Worm (Caenorhabditis elegans): ENCODE measurements around the gene bbs-2.

The bbs-2 gene

DNA sequence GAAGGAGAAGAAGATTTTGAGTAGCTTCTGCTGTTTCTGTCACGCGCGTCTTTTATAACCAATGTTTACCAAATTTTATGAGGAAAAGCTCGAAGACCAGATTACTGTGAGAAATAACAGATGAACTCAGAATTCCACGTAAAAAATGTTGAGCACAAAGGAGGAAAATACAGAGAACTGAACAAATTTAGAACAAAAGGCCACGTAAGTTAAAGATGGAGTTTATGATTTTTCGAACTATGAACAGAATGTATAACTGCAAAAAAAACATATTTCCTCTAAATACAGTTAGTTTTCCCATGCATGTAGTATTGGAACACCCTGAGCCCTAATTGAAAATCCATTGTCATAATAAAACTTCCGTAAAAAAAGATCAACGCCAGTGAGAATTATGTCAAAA lies 7.1 kb downstream of the bbs-2 start, which contains the start of gene exc-9:
Gene exc-9 (minus strand): TSS at position 101 of the 400 bp plus-strand sequence.
- TF ChIP-seq Y79H2A.3 (GFP tag; conservative IDR thresholded peaks at IDR 0.05) (no peak), ceh-27 (GFP tag; optimal IDR thresholded peaks at IDR 0.05) (no peak), die-1 (tag; optimal IDR thresholded peaks at IDR 0.05) (no peak), let-526 (GFP tag; IDR thresholded peaks at IDR 0.05) (no peak), mxl-1 (tag; optimal IDR thresholded peaks at IDR 0.05) (no peak), lin-35 (GFP tag; optimal IDR thresholded peaks at IDR 0.05) (no peak), Y53F4B.3 (GFP tag; IDR thresholded peaks at IDR 0.05) (no peak), zim-3 (tag; optimal IDR thresholded peaks at IDR 0.05) (no peak), cebp-2 (GFP tag; IDR thresholded peaks at IDR 0.05) (no peak)

DNA sequence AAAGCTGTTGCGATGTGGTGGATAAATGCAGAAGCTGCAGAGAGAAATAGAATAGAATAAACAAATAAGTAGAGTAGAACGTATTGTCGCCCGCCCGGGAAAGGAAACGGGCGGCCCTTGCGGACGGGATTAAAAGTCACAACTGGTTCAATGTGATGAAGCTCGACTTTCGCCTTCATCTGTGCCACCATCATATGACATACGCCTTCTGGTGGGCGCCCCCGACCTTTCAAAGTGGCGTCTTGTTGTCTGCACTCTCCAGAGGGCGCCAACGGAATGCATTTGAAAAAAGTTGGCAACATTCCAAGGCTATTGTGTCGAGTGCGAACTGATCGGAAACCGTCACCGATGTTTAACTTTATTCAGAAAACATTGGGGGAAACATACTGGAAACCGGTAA lies 9.4 kb downstream of the bbs-2 start:
- no peak for TF ChIP-seq Y53G8AR.9 (GFP tag; conservative IDR thresholded peaks at IDR 0.05)
- TF ChIP-seq ztf-25 (GFP tag; IDR thresholded peaks at IDR 0.05): 0 out of 2 replicates have a peak, but pooled peaks have one; percentile 64
- TF ChIP-seq nhr-179 (tag; optimal IDR thresholded peaks at IDR 0.05): no peak
- no peak for TF ChIP-seq ztf-3 (GFP tag; optimal IDR thresholded peaks at IDR 0.05)
- TF ChIP-seq athp-1 (tag; optimal IDR thresholded peaks at IDR 0.05): peak; percentile 5
- no peak for TF ChIP-seq rec-8 (tag; optimal IDR thresholded peaks at IDR 0.05)
- no peak for TF ChIP-seq xnd-1 (tag; optimal IDR thresholded peaks at IDR 0.05)
- no peak for TF ChIP-seq Y79H2A.3 (GFP tag; conservative IDR thresholded peaks at IDR 0.05)
- 0 out of 2 replicates have a peak, but pooled peaks have one; percentile 19 for TF ChIP-seq pbrm-1 (GFP tag; IDR thresholded peaks at IDR 0.05)
- TF ChIP-seq snpc-3.4 (tag; optimal IDR thresholded peaks at IDR 0.05): peak; percentile 32
- 0 out of 2 replicates have a peak, but pooled peaks have one; percentile 11 for TF ChIP-seq egl-18 (GFP tag; IDR thresholded peaks at IDR 0.05)
- no peak for TF ChIP-seq B0336.3 (GFP tag; IDR thresholded peaks at IDR 0.05)
- TF ChIP-seq hsf-1 (GFP tag; IDR thresholded peaks at IDR 0.05): no peak
- no peak for TF ChIP-seq mcd-1 (GFP tag; IDR thresholded peaks at IDR 0.05)
- no peak for TF ChIP-seq let-607 (tag; optimal IDR thresholded peaks at IDR 0.05)
- no peak for TF ChIP-seq hmg-20 (GFP tag; IDR thresholded peaks at IDR 0.05)
- 0 out of 2 replicates have a peak, but pooled peaks have one; percentile 18 for TF ChIP-seq madf-8 (GFP tag; conservative IDR thresholded peaks at IDR 0.05)
- no peak for TF ChIP-seq mel-28 (tag; optimal IDR thresholded peaks at IDR 0.05; ENCODE audit: borderline replicate concordance)
- TF ChIP-seq lin-35 (GFP tag; optimal IDR thresholded peaks at IDR 0.05): no peak
- TF ChIP-seq F57A8.1 (GFP tag; optimal IDR thresholded peaks at IDR 0.05): no peak
- no peak for TF ChIP-seq K12H6.12 (tag; optimal IDR thresholded peaks at IDR 0.05)
- TF ChIP-seq zfh-2 (GFP tag; conservative IDR thresholded peaks at IDR 0.05): no peak

DNA sequence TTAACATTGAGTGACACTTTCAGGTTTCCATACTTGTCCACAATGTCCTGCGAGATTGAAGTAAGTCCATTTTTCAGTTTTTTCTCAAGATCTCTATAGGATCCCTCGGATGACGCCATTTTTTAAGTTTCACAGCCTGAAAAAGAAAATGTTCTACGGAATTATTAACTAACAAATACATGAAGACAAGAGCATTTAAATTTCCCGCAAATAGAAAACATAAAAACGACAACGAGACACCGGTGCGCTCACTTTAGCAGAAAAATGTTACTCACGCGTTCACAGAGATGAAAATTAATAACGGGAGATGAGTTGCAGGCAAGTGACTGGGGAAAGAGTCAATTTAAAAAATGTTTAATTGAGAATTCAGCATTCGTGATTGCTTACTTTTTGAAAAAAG lies 12.6 kb downstream of the bbs-2 start, which contains the start of gene czw-1:
Gene czw-1 (minus strand): TSS at position 369 of the 400 bp plus-strand sequence.
- no peak for TF ChIP-seq F57A8.1 (GFP tag; optimal IDR thresholded peaks at IDR 0.05)
- no peak for TF ChIP-seq nhr-90 (tag; optimal IDR thresholded peaks at IDR 0.05)
- TF ChIP-seq hsf-1 (GFP tag; IDR thresholded peaks at IDR 0.05): no peak
- no peak for TF ChIP-seq nfyb-1 (GFP tag; IDR thresholded peaks at IDR 0.05)
- TF ChIP-seq die-1 (tag; optimal IDR thresholded peaks at IDR 0.05): no peak
- no peak for TF ChIP-seq lin-35 (GFP tag; optimal IDR thresholded peaks at IDR 0.05)
- TF ChIP-seq akir-1 (GFP tag; optimal IDR thresholded peaks at IDR 0.05): no peak
- TF ChIP-seq F22D6.2 (tag; optimal IDR thresholded peaks at IDR 0.05): no peak
- TF ChIP-seq ztf-6 (GFP tag; IDR thresholded peaks at IDR 0.05): no peak
- TF ChIP-seq attf-3 (GFP tag; conservative IDR thresholded peaks at IDR 0.05): no peak; the same call in 1 of the 2 replicates
- no peak for TF ChIP-seq madf-10 (tag; optimal IDR thresholded peaks at IDR 0.05)
- TF ChIP-seq dpl-1 (GFP tag; optimal IDR thresholded peaks at IDR 0.05): no peak
- TF ChIP-seq F55B11.4 (tag; optimal IDR thresholded peaks at IDR 0.05; ENCODE audit: borderline replicate concordance, insufficient read depth): no peak
- TF ChIP-seq zim-3 (tag; optimal IDR thresholded peaks at IDR 0.05): no peak
- no peak for TF ChIP-seq xnd-1 (tag; optimal IDR thresholded peaks at IDR 0.05)
- no peak for TF ChIP-seq B0019.2 (GFP tag; conservative IDR thresholded peaks at IDR 0.05)
